Fruit fly (Drosophila melanogaster) whole organism: ENCODE data around the gene CG42500.

ENCODE experiments used
- CG8478 ChIP-seq: fragments of >200 bp; optimal IDR thresholded peaks from 2 replicates; lab custom pipeline; 2018; ENCODE audit warnings: inconsistent platforms
- Dll ChIP-seq: fragments of >200 bp; optimal IDR thresholded peaks from 2 replicates; lab custom pipeline; 2017
- EcR ChIP-seq, 2 experiments: fragments of >200 bp; optimal IDR thresholded peaks; 2 replicates each; lab custom pipeline; 2017; ENCODE audit warnings: missing biosample characterization in 2 of 2, missing genetic modification characterization in 2 of 2, missing genetic modification reagents in 2 of 2
- pan ChIP-seq: fragments of >200 bp; optimal IDR thresholded peaks from 2 replicates; lab custom pipeline; 2017
- psq ChIP-seq: fragments of >200 bp; optimal IDR thresholded peaks from 2 replicates; lab custom pipeline; 2017
- usp ChIP-seq: fragments of >200 bp; optimal IDR thresholded peaks from 2 replicates; lab custom pipeline; 2017; ENCODE audit warnings: missing biosample characterization, missing genetic modification characterization, mixed read lengths

CG42500 gene

dm6 chr3R:14152550-14152949, at the start of gene CG42500:
Gene CG42500 (minus strand): TSS chr3R:14152650.
- TF ChIP-seq EcR (GFP tag; optimal IDR thresholded peaks at IDR 0.05; lab: Kevin White, UChicago) = no peak
- no peak for TF ChIP-seq usp (GFP tag; lab: Kevin White, UChicago)
- no peak for TF ChIP-seq pan (lab: Kevin White, UChicago)
- no peak for TF ChIP-seq Dll (lab: Kevin White, UChicago)
- TF ChIP-seq psq (lab: Kevin White, UChicago) = no peak
- no peak for TF ChIP-seq CG8478 (lab: Kevin White, UChicago)

- TF ChIP-seq usp (GFP tag; lab: Kevin White, UChicago) (no peak), Dll (lab: Kevin White, UChicago) (no peak), pan (lab: Kevin White, UChicago) (no peak), CG8478 (lab: Kevin White, UChicago) (no peak), psq (lab: Kevin White, UChicago) (no peak), EcR (GFP tag; optimal IDR thresholded peaks at IDR 0.05; lab: Kevin White, UChicago) (no peak)
These were observed 9.8 kb upstream of the CG42500 start, which contains the start of gene CG3199 for dm6 chr3R:14162176-14162759. Gene CG3199 (plus strand): TSS chr3R:14162709.

dm6 chr3R:14160178-14160577, 7.7 kb upstream of the CG42500 start, which contains the start of gene CG31327:
Gene CG31327 (minus strand): TSS chr3R:14160278.
- no peak for TF ChIP-seq Dll (lab: Kevin White, UChicago)
- TF ChIP-seq psq (lab: Kevin White, UChicago) = no peak
- no peak for TF ChIP-seq pan (lab: Kevin White, UChicago)
- no peak for TF ChIP-seq EcR (GFP tag; optimal IDR thresholded peaks at IDR 0.05; lab: Kevin White, UChicago)
- no peak for TF ChIP-seq CG8478 (lab: Kevin White, UChicago)
- no peak for TF ChIP-seq usp (GFP tag; lab: Kevin White, UChicago)

- TF ChIP-seq psq (lab: Kevin White, UChicago) = no peak
- no peak for TF ChIP-seq EcR (GFP tag; optimal IDR thresholded peaks at IDR 0.05; lab: Kevin White, UChicago)
- TF ChIP-seq CG8478 (lab: Kevin White, UChicago) = no peak
- TF ChIP-seq pan (lab: Kevin White, UChicago) = no peak
- no peak for TF ChIP-seq Dll (lab: Kevin White, UChicago)
- no peak for TF ChIP-seq usp (GFP tag; lab: Kevin White, UChicago)
These were observed 4.9 kb upstream of the CG42500 start, which contains the start of gene CG31533 for dm6 chr3R:14157331-14157730. Gene CG31533 (minus strand): TSS chr3R:14157431.

- no peak for TF ChIP-seq Dll (lab: Kevin White, UChicago)
- no peak for TF ChIP-seq usp (GFP tag; lab: Kevin White, UChicago)
- TF ChIP-seq EcR (GFP tag; optimal IDR thresholded peaks at IDR 0.05; lab: Kevin White, UChicago) = no peak
- TF ChIP-seq psq (lab: Kevin White, UChicago) = no peak
- TF ChIP-seq CG8478 (lab: Kevin White, UChicago) = no peak
- no peak for TF ChIP-seq pan (lab: Kevin White, UChicago)
These were observed 1.9 kb upstream of the CG42500 start, which contains the start of gene CG44215 for dm6 chr3R:14154341-14154740. Gene CG44215 (minus strand): TSS chr3R:14154441.

- TF ChIP-seq psq (lab: Kevin White, UChicago) = no peak
- TF ChIP-seq Dll (lab: Kevin White, UChicago) = no peak
- TF ChIP-seq pan (lab: Kevin White, UChicago) = no peak
- no peak for TF ChIP-seq EcR (GFP tag; optimal IDR thresholded peaks at IDR 0.05; lab: Kevin White, UChicago)
- TF ChIP-seq CG8478 (lab: Kevin White, UChicago) = no peak
- no peak for TF ChIP-seq usp (GFP tag; lab: Kevin White, UChicago)
These were observed 1.3 kb upstream of the CG42500 start, which contains the start of gene Recs1 for dm6 chr3R:14153729-14154128. Gene Recs1 (minus strand): TSS chr3R:14153829.

dm6 chr3R:14151840-14152239, 610 bp downstream of the CG42500 start, which contains the start of gene CG14355:
Gene CG14355 (minus strand): TSS chr3R:14151940.
- TF ChIP-seq Dll (lab: Kevin White, UChicago) = no peak
- no peak for TF ChIP-seq CG8478 (lab: Kevin White, UChicago)
- TF ChIP-seq usp (GFP tag; lab: Kevin White, UChicago) = no peak
- no peak for TF ChIP-seq psq (lab: Kevin White, UChicago)
- TF ChIP-seq EcR (GFP tag; optimal IDR thresholded peaks at IDR 0.05; lab: Kevin White, UChicago) = no peak
- no peak for TF ChIP-seq pan (lab: Kevin White, UChicago)

- TF ChIP-seq psq (lab: Kevin White, UChicago) = no peak
- no peak for TF ChIP-seq usp (GFP tag; lab: Kevin White, UChicago)
- no peak for TF ChIP-seq EcR (GFP tag; optimal IDR thresholded peaks at IDR 0.05; lab: Kevin White, UChicago)
- TF ChIP-seq Dll (lab: Kevin White, UChicago) = no peak
- no peak for TF ChIP-seq CG8478 (lab: Kevin White, UChicago)
- TF ChIP-seq pan (lab: Kevin White, UChicago) = no peak
These were observed 11.5 kb downstream of the CG42500 start for dm6 chr3R:14140912-14141311.

- TF ChIP-seq Dll (lab: Kevin White, UChicago) = no peak
- no peak for TF ChIP-seq CG8478 (lab: Kevin White, UChicago)
- TF ChIP-seq pan (lab: Kevin White, UChicago) = no peak
- TF ChIP-seq usp (GFP tag; lab: Kevin White, UChicago) = no peak
- no peak for TF ChIP-seq EcR (GFP tag; optimal IDR thresholded peaks at IDR 0.05; lab: Kevin White, UChicago)
- TF ChIP-seq psq (lab: Kevin White, UChicago) = no peak
These were observed 20.5 kb downstream of the CG42500 start, which contains the start of gene CG14356 for dm6 chr3R:14131972-14132371. Gene CG14356 (minus strand): TSS chr3R:14132072.

- TF ChIP-seq usp (GFP tag; lab: Kevin White, UChicago) (no peak), CG8478 (lab: Kevin White, UChicago) (no peak), EcR (GFP tag; optimal IDR thresholded peaks at IDR 0.05; lab: Kevin White, UChicago) (no peak), psq (lab: Kevin White, UChicago) (no peak), Dll (lab: Kevin White, UChicago) (no peak), pan (lab: Kevin White, UChicago) (no peak)
These were observed 26.9 kb downstream of the CG42500 start, which contains the start of the genes 140up and Polr2B for dm6 chr3R:14125479-14126121. Gene 140up (minus strand): TSS chr3R:14125548. Gene Polr2B (plus strand): TSS chr3R:14125791.
